Worm (Caenorhabditis elegans) whole organism, L3 larva: ENCODE data around the gene mig-5.

Experiments
- R02D3.7 ChIP-seq: fragments of 150-350 bp; optimal IDR thresholded peaks from 2 replicates; lab custom pipeline; 2014; ENCODE audit warnings: missing biosample characterization, missing genetic modification characterization
- ZK546.5 ChIP-seq: sonication (generic microtip); optimal IDR thresholded peaks from 2 replicates; lab custom pipeline; 2017; ENCODE audit warnings: missing biosample characterization, missing genetic modification characterization
- aly-2 ChIP-seq: fragments of 150-350 bp; optimal IDR thresholded peaks from 2 replicates; lab custom pipeline; 2014; ENCODE audit warnings: missing biosample characterization, missing genetic modification characterization
- ama-1 ChIP-seq: fragments of 150-350 bp; optimal IDR thresholded peaks from 2 replicates; lab custom pipeline; 2018
- ceh-16 ChIP-seq: sonication (generic microtip); optimal IDR thresholded peaks from 2 replicates; lab custom pipeline; 2017; ENCODE audit warnings: missing biosample characterization, missing genetic modification characterization
- ceh-9 ChIP-seq: sonication (generic microtip); optimal IDR thresholded peaks from 2 replicates; lab custom pipeline; 2018; ENCODE audit warnings: missing biosample characterization, missing genetic modification characterization
- daf-12 ChIP-seq: fragments of 150-350 bp; optimal IDR thresholded peaks from 2 replicates; lab custom pipeline; 2014; ENCODE audit warnings: missing biosample characterization, missing genetic modification reagents, missing genetic modification characterization
- egl-5 ChIP-seq: fragments of 150-350 bp; optimal IDR thresholded peaks from 2 replicates; lab custom pipeline; 2017; ENCODE audit warnings: missing biosample characterization, missing genetic modification reagents, missing genetic modification characterization, inconsistent platforms
- elt-1 ChIP-seq: fragments of 150-350 bp; optimal IDR thresholded peaks from 2 replicates; lab custom pipeline; 2014; ENCODE audit warnings: missing biosample characterization, missing genetic modification characterization
- elt-2 ChIP-seq: sonication (generic microtip); optimal IDR thresholded peaks from 2 replicates; lab custom pipeline; 2016; ENCODE audit warnings: missing genetic modification reagents, mild to moderate bottlenecking, missing genetic modification characterization, missing compliant biosample characterization
- fkh-10 ChIP-seq: sonication (generic microtip); optimal IDR thresholded peaks from 2 replicates; lab custom pipeline; 2017; ENCODE audit warnings: missing biosample characterization, missing genetic modification reagents, missing genetic modification characterization
- fos-1 ChIP-seq: fragments of 150-350 bp; optimal IDR thresholded peaks from 2 replicates; lab custom pipeline; 2014; ENCODE audit warnings: missing biosample characterization, missing genetic modification characterization
- hmg-11 ChIP-seq: sonication (generic microtip); optimal IDR thresholded peaks from 2 replicates; lab custom pipeline; 2016; ENCODE audit warnings: missing genetic modification characterization, missing compliant biosample characterization
- jun-1 ChIP-seq: fragments of 150-350 bp; optimal IDR thresholded peaks from 2 replicates; lab custom pipeline; 2014; ENCODE audit warnings: missing biosample characterization, missing genetic modification reagents, missing genetic modification characterization
- lin-15B ChIP-seq: fragments of 150-350 bp; optimal IDR thresholded peaks from 2 replicates; lab custom pipeline; 2014; ENCODE audit warnings: missing biosample characterization, missing genetic modification characterization
- lin-39 ChIP-seq: fragments of 150-350 bp; optimal IDR thresholded peaks from 2 replicates; lab custom pipeline; 2018; ENCODE audit warnings: missing biosample characterization, missing genetic modification reagents, missing genetic modification characterization
- lsy-12 ChIP-seq: sonication (generic microtip); optimal IDR thresholded peaks from 2 replicates; lab custom pipeline; 2016; ENCODE audit warnings: mild to moderate bottlenecking, missing genetic modification characterization, missing compliant biosample characterization
- mdl-1 ChIP-seq: fragments of 150-350 bp; optimal IDR thresholded peaks from 2 replicates; lab custom pipeline; 2014; ENCODE audit warnings: missing biosample characterization, missing genetic modification characterization
- mml-1 ChIP-seq: fragments of 150-350 bp; sonication (generic microtip); optimal IDR thresholded peaks from 3 replicates; lab custom pipeline; 2014; ENCODE audit warnings: missing biosample characterization, missing genetic modification characterization
- nfya-1 ChIP-seq: sonication (generic microtip); optimal IDR thresholded peaks from 2 replicates; lab custom pipeline; 2017; ENCODE audit warnings: missing genetic modification characterization, mild to moderate bottlenecking, missing compliant biosample characterization, antibody characterized with exemption, moderate library complexity; ENCODE audit not compliant: insufficient read depth
- nhr-11 ChIP-seq: fragments of 150-350 bp; optimal IDR thresholded peaks from 2 replicates; lab custom pipeline; 2014; ENCODE audit warnings: missing biosample characterization, missing genetic modification characterization
- nhr-23 ChIP-seq: fragments of 150-350 bp; optimal IDR thresholded peaks from 2 replicates; lab custom pipeline; 2014; ENCODE audit warnings: missing biosample characterization, missing genetic modification reagents, missing genetic modification characterization
- nhr-237 ChIP-seq: fragments of 150-350 bp; optimal IDR thresholded peaks from 2 replicates; lab custom pipeline; 2014; ENCODE audit warnings: missing biosample characterization, missing genetic modification characterization
- nhr-28 ChIP-seq: fragments of 150-350 bp; optimal IDR thresholded peaks from 2 replicates; lab custom pipeline; 2014; ENCODE audit warnings: missing biosample characterization, missing genetic modification characterization
- nhr-43 ChIP-seq: sonication (generic microtip); optimal IDR thresholded peaks from 2 replicates; lab custom pipeline; 2016; ENCODE audit warnings: mild to moderate bottlenecking, missing genetic modification characterization, missing compliant biosample characterization; ENCODE audit not compliant: poor library complexity, severe bottlenecking
- nhr-67 ChIP-seq: fragments of 150-350 bp; optimal IDR thresholded peaks from 2 replicates; lab custom pipeline; 2014; ENCODE audit warnings: missing biosample characterization, missing genetic modification characterization
- nhr-76 ChIP-seq: fragments of 150-350 bp; sonication (generic microtip); optimal IDR thresholded peaks from 5 replicates; lab custom pipeline; 2014; ENCODE audit warnings: missing biosample characterization, missing genetic modification characterization
- pha-4 ChIP-seq: fragments of 150-350 bp; optimal IDR thresholded peaks from 2 replicates; lab custom pipeline; 2014; ENCODE audit warnings: missing biosample characterization, missing genetic modification reagents, missing genetic modification characterization
- pqm-1 ChIP-seq: fragments of 150-350 bp; optimal IDR thresholded peaks from 2 replicates; lab custom pipeline; 2017; ENCODE audit warnings: missing biosample characterization, missing genetic modification characterization, inconsistent platforms
- sea-2 ChIP-seq: fragments of 150-350 bp; sonication (generic microtip); optimal IDR thresholded peaks from 4 replicates; lab custom pipeline; 2014; ENCODE audit warnings: missing biosample characterization, missing genetic modification reagents, missing genetic modification characterization
- unc-39 ChIP-seq: sonication (generic microtip); optimal IDR thresholded peaks from 4 replicates; lab custom pipeline; 2017; ENCODE audit warnings: missing biosample characterization, missing genetic modification characterization
- unc-62 ChIP-seq: fragments of 150-350 bp; sonication (generic microtip); optimal IDR thresholded peaks from 4 replicates; lab custom pipeline; 2014; ENCODE audit warnings: missing biosample characterization, missing genetic modification reagents, missing genetic modification characterization
- ztf-4 ChIP-seq: fragments of 150-350 bp; optimal IDR thresholded peaks from 2 replicates; lab custom pipeline; 2014; ENCODE audit warnings: missing biosample characterization, missing genetic modification characterization

The mig-5 gene

ce11 chrII:8156845-8157373 lies 27.9 kb downstream of the mig-5 start, which contains the start of the genes tub-1 and tmem-138:
Gene tub-1 (minus strand): TSS chrII:8156945.
Gene tmem-138 (plus strand): TSS chrII:8157323.
- TF ChIP-seq ceh-9 (tag; lab: Kevin White, UChicago) = no peak
- no peak for TF ChIP-seq nhr-23 (tag; lab: Kevin White, UChicago)
- peak; percentile 44 for TF ChIP-seq nhr-11 (tag; lab: Kevin White, UChicago)
- TF ChIP-seq aly-2 (tag; lab: Kevin White, UChicago) = no peak
- TF ChIP-seq, all 47 proteins: peak for 1

- TF ChIP-seq fkh-10 (GFP tag; lab: Kevin White, UChicago) = peak; percentile 37
- TF ChIP-seq nhr-23 (tag; lab: Kevin White, UChicago) = no peak
- no peak for TF ChIP-seq unc-39 (tag; lab: Kevin White, UChicago)
- TF ChIP-seq egl-5 (tag; lab: Kevin White, UChicago) = no peak
- TF ChIP-seq nhr-28 = no peak
- no peak for TF ChIP-seq mml-1
- TF ChIP-seq lsy-12 (tag; lab: Kevin White, UChicago) = no peak
- peak; percentile 60 for TF ChIP-seq pha-4 (tag; lab: Kevin White, UChicago)
- no peak for TF ChIP-seq lin-15B (tag; lab: Kevin White, UChicago)
- TF ChIP-seq aly-2 (tag; lab: Kevin White, UChicago) = no peak
- TF ChIP-seq nfya-1 (tag; lab: Kevin White, UChicago) = no peak
- no peak for TF ChIP-seq elt-1
- no peak for TF ChIP-seq nhr-76 (tag; lab: Kevin White, UChicago)
- no peak for TF ChIP-seq nhr-237 (tag; lab: Kevin White, UChicago)
- TF ChIP-seq ZK546.5 = no peak
- no peak for TF ChIP-seq unc-62 (GFP tag; lab: Kevin White, UChicago)
- TF ChIP-seq pqm-1 (tag; lab: Kevin White, UChicago) = no peak
These were observed 32.0 kb downstream of the mig-5 start for ce11 chrII:8152711-8153325.

- no peak for TF ChIP-seq daf-12 (tag; lab: Kevin White, UChicago)
- TF ChIP-seq sea-2 = no peak
- no peak for TF ChIP-seq lin-15B (tag; lab: Kevin White, UChicago)
- no peak for TF ChIP-seq mdl-1 (tag; lab: Kevin White, UChicago)
- no peak for TF ChIP-seq R02D3.7
- no peak for TF ChIP-seq fkh-10 (GFP tag; lab: Kevin White, UChicago)
- TF ChIP-seq jun-1 (tag; lab: Kevin White, UChicago) = no peak
- no peak for TF ChIP-seq ceh-9 (tag; lab: Kevin White, UChicago)
- TF ChIP-seq nhr-43 (tag; lab: Kevin White, UChicago) = no peak
- no peak for TF ChIP-seq nhr-23 (tag; lab: Kevin White, UChicago)
- no peak for TF ChIP-seq fos-1 (tag; lab: Kevin White, UChicago)
- no peak for TF ChIP-seq nfya-1 (tag; lab: Kevin White, UChicago)
- no peak for TF ChIP-seq aly-2 (tag; lab: Kevin White, UChicago)
- TF ChIP-seq ceh-16 = no peak
- no peak for TF ChIP-seq ama-1 (lab: Kevin White, UChicago)
- TF ChIP-seq lin-39 = no peak
- TF ChIP-seq ztf-4 (tag; lab: Kevin White, UChicago) = no peak
These were observed 34.9 kb downstream of the mig-5 start, which contains the start of gene F10B5.3 for ce11 chrII:8149930-8150329. Gene F10B5.3 (minus strand): TSS chrII:8150030.

ce11 chrII:8144543-8144942 lies 40.3 kb downstream of the mig-5 start, which contains the start of gene F10B5.2:
Gene F10B5.2 (plus strand): TSS chrII:8144762.
- TF ChIP-seq hmg-11 (no peak), nhr-76 (tag; lab: Kevin White, UChicago) (no peak), nhr-67 (tag; lab: Kevin White, UChicago) (no peak), pha-4 (tag; lab: Kevin White, UChicago) (no peak), elt-2 (no peak), R02D3.7 (no peak), unc-62 (GFP tag; lab: Kevin White, UChicago) (no peak)
